Fruit fly (Drosophila melanogaster): Measurements from ENCODE around the gene Sfp24C1.

Gene Sfp24C1

DNA sequence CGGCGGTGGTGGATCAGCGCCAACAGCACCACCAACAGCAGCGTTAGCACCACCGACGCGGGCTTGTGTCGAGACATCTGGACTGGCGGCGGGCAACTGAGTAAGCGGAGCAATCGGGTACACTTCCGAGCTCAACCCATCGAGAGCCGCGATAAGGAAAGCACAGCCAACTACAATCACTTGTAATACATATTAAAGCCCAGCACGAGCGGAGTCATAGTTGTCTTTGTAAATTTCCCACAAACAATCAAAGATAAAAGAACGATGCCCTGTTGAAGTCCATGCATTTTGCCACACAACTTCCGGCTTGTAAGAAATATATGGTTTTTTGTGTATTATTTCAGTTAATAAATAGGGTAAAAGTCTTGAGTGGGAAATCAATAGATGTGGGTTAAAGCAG lies 6.5 kb downstream of the Sfp24C1 start, which contains the start of gene CG31777:
Gene CG31777 (minus strand): TSS at position 101 of the 400 bp plus-strand sequence.
- 0 out of 3 replicates have a peak, but pooled peaks have one; percentile 8 for TF ChIP-seq vnd (GFP tag; IDR thresholded peaks at IDR 0.05; ENCODE audit: partially characterized antibody)
- no peak for TF ChIP-seq tx (GFP tag; optimal IDR thresholded peaks at IDR 0.05)
- no peak for TF ChIP-seq sob (GFP tag; IDR thresholded peaks at IDR 0.05)
- TF ChIP-seq CG8089 (GFP tag; optimal IDR thresholded peaks at IDR 0.05), result no peak
- peak; percentile 34 for TF ChIP-seq Deaf1 (tag; optimal IDR thresholded peaks at IDR 0.05)

DNA sequence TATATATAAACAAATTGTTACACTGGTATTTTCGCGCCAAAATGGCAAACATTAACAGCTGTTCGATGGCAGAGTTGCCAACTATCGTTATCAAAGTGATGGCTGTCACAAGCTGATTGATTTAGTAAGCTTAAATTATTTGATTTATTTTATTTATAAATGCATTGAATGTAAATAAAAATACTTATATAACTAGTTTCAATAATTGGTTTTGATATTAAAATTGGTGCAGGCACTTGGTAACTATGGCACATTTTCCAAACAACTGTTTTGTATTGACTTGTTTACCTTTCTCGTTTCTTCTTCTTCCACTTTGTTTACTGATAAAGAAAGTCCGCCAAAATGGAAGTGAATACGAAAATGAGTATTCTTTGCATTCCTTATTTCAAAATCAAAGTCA lies 11.2 kb downstream of the Sfp24C1 start, which contains the start of gene cutlet:
Gene cutlet (minus strand): TSS at position 84 of the 400 bp plus-strand sequence.
- TF ChIP-seq Dll (GFP tag; IDR thresholded peaks at IDR 0.05; ENCODE audit: partially characterized antibody) (peak; percentile 23; the same call in 1 of the 4 replicates), crp (GFP tag; optimal IDR thresholded peaks at IDR 0.05) (peak; percentile 81 to 97), CG10959 (GFP tag; IDR thresholded peaks at IDR 0.05) (no peak), B-H2 (GFP tag; optimal IDR thresholded peaks at IDR 0.05) (no peak), CG32767 (GFP tag; IDR thresholded peaks at IDR 0.05) (no peak), Lhr (GFP tag; optimal IDR thresholded peaks at IDR 0.05) (peak; percentile 5), da (GFP tag; optimal IDR thresholded peaks at IDR 0.05) (no peak), bsh (GFP tag; optimal IDR thresholded peaks at IDR 0.05) (no peak), phol (tag; optimal IDR thresholded peaks at IDR 0.05) (peak; percentile 99), ash1 (GFP tag; optimal IDR thresholded peaks at IDR 0.05) (no peak), otp (GFP tag; IDR thresholded peaks at IDR 0.05) (no peak), CG1603 (tag; optimal IDR thresholded peaks at IDR 0.05) (peak; percentile 28), tin (GFP tag; optimal IDR thresholded peaks at IDR 0.05) (no peak), nmo (GFP tag; optimal IDR thresholded peaks at IDR 0.05) (peak; percentile 24), pzg (GFP tag; optimal IDR thresholded peaks at IDR 0.05) (peak; percentile 63), HLH4C (GFP tag; IDR thresholded peaks at IDR 0.05; ENCODE audit: partially characterized antibody) (no peak), HHEX (GFP tag; optimal IDR thresholded peaks at IDR 0.05) (no peak), BEAF-32 (GFP tag; optimal IDR thresholded peaks at IDR 0.05) (peak; percentile 48), CG10267 (tag; optimal IDR thresholded peaks at IDR 0.05) (peak; percentile 6), hkb (optimal IDR thresholded peaks at IDR 0.05) (no peak), hkb (GFP tag; IDR thresholded peaks at IDR 0.05) (no peak), eve (GFP tag; optimal IDR thresholded peaks at IDR 0.05) (peak in 1 of 2 experiments; percentile 27), CG2116 (GFP tag; optimal IDR thresholded peaks at IDR 0.05) (peak; percentile 3), CTCF (GFP tag; optimal IDR thresholded peaks at IDR 0.05) (peak; percentile 6), vvl (GFP tag; IDR thresholded peaks at IDR 0.05) (0 out of 2 replicates have a peak, but pooled peaks have one; percentile 23), gfzf (GFP tag; optimal IDR thresholded peaks at IDR 0.05) (peak; percentile 25), Ets97D (GFP tag; optimal IDR thresholded peaks at IDR 0.05) (peak; percentile 7), CG14667 (GFP tag; IDR thresholded peaks at IDR 0.05) (no peak), inv (GFP tag; IDR thresholded peaks at IDR 0.05; ENCODE audit: partially characterized antibody) (no peak), E2f2 (GFP tag; IDR thresholded peaks at IDR 0.05) (peak; percentile 91), tll (GFP tag; optimal IDR thresholded peaks at IDR 0.05) (no peak), Max (GFP tag; optimal IDR thresholded peaks at IDR 0.05) (no peak), CG8359 (GFP tag; optimal IDR thresholded peaks at IDR 0.05; ENCODE audit: borderline replicate concordance) (no peak), Abd-B (GFP tag; optimal IDR thresholded peaks at IDR 0.05) (peak; percentile 22), fu2 (GFP tag; optimal IDR thresholded peaks at IDR 0.05) (no peak), sd (tag; optimal IDR thresholded peaks at IDR 0.05) (peak; percentile 74), stwl (tag; optimal IDR thresholded peaks at IDR 0.05) (peak; percentile 59), Sox100B (GFP tag; optimal IDR thresholded peaks at IDR 0.05) (peak; percentile 44), sug (tag; optimal IDR thresholded peaks at IDR 0.05) (peak; percentile 25), sens (GFP tag) (peak; percentile 63), CG13287 (GFP tag; IDR thresholded peaks at IDR 0.05; ENCODE audit: partially characterized antibody) (peak; percentile 52; the same call in 1 of the 2 replicates), Lpt (GFP tag; optimal IDR thresholded peaks at IDR 0.05) (no peak), H2.0 (GFP tag; IDR thresholded peaks at IDR 0.05) (no peak), nau (GFP tag; optimal IDR thresholded peaks at IDR 0.05) (no peak)
